Fruit fly (Drosophila melanogaster): ENCODE results near the gene Aduk.

The Aduk gene

dm6 chr3R:9328812-9329211 lies 5.7 kb downstream of the Aduk start (continued):
- TF ChIP-seq CG1832 (GFP tag; optimal IDR thresholded peaks at IDR 0.05) (no peak), CG17568 (GFP tag; optimal IDR thresholded peaks at IDR 0.05) (no peak), CG17385 (GFP tag; optimal IDR thresholded peaks at IDR 0.05) (no peak), CG16863 (GFP tag; optimal IDR thresholded peaks at IDR 0.05) (no peak), CG31365 (tag; optimal IDR thresholded peaks at IDR 0.05) (peak; percentile 99), Tbp (GFP tag; optimal IDR thresholded peaks at IDR 0.05) (no peak), disco-r (GFP tag; optimal IDR thresholded peaks at IDR 0.05) (no peak), trh (GFP tag; optimal IDR thresholded peaks at IDR 0.05) (no peak), croc (GFP tag; conservative IDR thresholded peaks at IDR 0.05) (no peak), seq (GFP tag; IDR thresholded peaks at IDR 0.05) (no peak), sima (GFP tag; optimal IDR thresholded peaks at IDR 0.05) (no peak), mam (GFP tag; optimal IDR thresholded peaks at IDR 0.05) (no peak), Atf-2 (GFP tag; optimal IDR thresholded peaks at IDR 0.05) (no peak), Oli (tag; optimal IDR thresholded peaks at IDR 0.05) (no peak), dmrt99B (tag; optimal IDR thresholded peaks at IDR 0.05) (no peak), NK7.1 (GFP tag; optimal IDR thresholded peaks at IDR 0.05) (no peak), Drgx (GFP tag; IDR thresholded peaks at IDR 0.05) (no peak), stwl (tag; optimal IDR thresholded peaks at IDR 0.05) (peak; percentile 82), klu (GFP tag; IDR thresholded peaks at IDR 0.05) (no peak), Meics (GFP tag; optimal IDR thresholded peaks at IDR 0.05) (no peak), kah (GFP tag; optimal IDR thresholded peaks at IDR 0.05) (no peak), CG31224 (GFP tag; IDR thresholded peaks at IDR 0.05) (no peak), chn (GFP tag; optimal IDR thresholded peaks at IDR 0.05) (no peak), eve (GFP tag; optimal IDR thresholded peaks at IDR 0.05) (no peak), CG11696 (GFP tag; IDR thresholded peaks at IDR 0.05) (no peak), rib (GFP tag; IDR thresholded peaks at IDR 0.05) (no peak), lbe (GFP tag; optimal IDR thresholded peaks at IDR 0.05) (no peak), fru (optimal IDR thresholded peaks at IDR 0.05) (no peak), Oaz (GFP tag; IDR thresholded peaks at IDR 0.05) (no peak), Hey (tag; optimal IDR thresholded peaks at IDR 0.05) (no peak), CG10321 (GFP tag; IDR thresholded peaks at IDR 0.05) (no peak), CG7839 (tag; optimal IDR thresholded peaks at IDR 0.05) (no peak), sens (GFP tag) (peak; percentile 21), sqz (GFP tag; optimal IDR thresholded peaks at IDR 0.05) (no peak), CG6654 (GFP tag; optimal IDR thresholded peaks at IDR 0.05) (peak; percentile 100), da (GFP tag; optimal IDR thresholded peaks at IDR 0.05) (no peak), CG15479 (GFP tag; optimal IDR thresholded peaks at IDR 0.05) (no peak), MTF-1 (GFP tag; optimal IDR thresholded peaks at IDR 0.05; ENCODE audit: borderline replicate concordance) (no peak), GATAe (GFP tag; conservative IDR thresholded peaks at IDR 0.05) (peak; percentile 38), luna (GFP tag; optimal IDR thresholded peaks at IDR 0.05) (no peak), esg (GFP tag; conservative IDR thresholded peaks at IDR 0.05) (no peak), hb (GFP tag; IDR thresholded peaks at IDR 0.05; ENCODE audit: partially characterized antibody) (no peak), Awh (GFP tag; IDR thresholded peaks at IDR 0.05) (no peak), inv (GFP tag; IDR thresholded peaks at IDR 0.05; ENCODE audit: partially characterized antibody) (no peak), Sry-β (GFP tag; optimal IDR thresholded peaks at IDR 0.05) (no peak), CG7928 (GFP tag; optimal IDR thresholded peaks at IDR 0.05) (no peak), Side (GFP tag; optimal IDR thresholded peaks at IDR 0.05) (no peak), CG11085 (GFP tag; IDR thresholded peaks at IDR 0.05) (no peak), mirr (GFP tag; optimal IDR thresholded peaks at IDR 0.05) (no peak), CG2199 (GFP tag; IDR thresholded peaks at IDR 0.05) (no peak), CG4707 (GFP tag; optimal IDR thresholded peaks at IDR 0.05) (no peak), CG34224 (GFP tag; IDR thresholded peaks at IDR 0.05; ENCODE audit: partially characterized antibody) (no peak), cg (GFP tag; optimal IDR thresholded peaks at IDR 0.05) (no peak)

Data from whole organism, embryonic.